Worm (Caenorhabditis elegans) whole organism, L1 larva: ENCODE measurements around the gene Y52E8A.6.
A peak's percentile ranks its signal among the peaks of the same experiment; 100 is the strongest.

Experiments used
- C16A3.4 ChIP-seq: fragments of 150-350 bp; optimal IDR thresholded peaks from 2 replicates; lab custom pipeline; 2014; ENCODE audit warnings: missing biosample characterization, missing genetic modification characterization
- C34B4.2 ChIP-seq: sonication (generic microtip); optimal IDR thresholded peaks from 2 replicates; lab custom pipeline; 2017; ENCODE audit warnings: mild to moderate bottlenecking, missing genetic modification characterization, missing compliant biosample characterization
- Y116A8C.19 ChIP-seq: sonication (generic microtip); optimal IDR thresholded peaks from 2 replicates; lab custom pipeline; 2016; ENCODE audit warnings: missing compliant biosample characterization, missing genetic modification characterization, borderline replicate concordance
- blmp-1 ChIP-seq: fragments of 150-350 bp; optimal IDR thresholded peaks from 2 replicates; lab custom pipeline; 2014; ENCODE audit warnings: missing biosample characterization, missing genetic modification characterization
- ceh-82 ChIP-seq, 3 experiments: fragments of 150-350 bp in 1 of 3; sonication (generic microtip) in 2 of 3; optimal IDR thresholded peaks; 2 replicates each; lab custom pipeline; 2014 to 2017; ENCODE audit warnings: missing biosample characterization in 3 of 3, missing genetic modification characterization in 3 of 3
- ces-1 ChIP-seq: fragments of 150-350 bp; optimal IDR thresholded peaks from 2 replicates; lab custom pipeline; 2014; ENCODE audit warnings: missing biosample characterization, missing genetic modification reagents, missing genetic modification characterization
- dpl-1 ChIP-seq, 3 experiments: fragments of 150-350 bp in 2 of 3; sonication (generic microtip) in 1 of 3; optimal IDR thresholded peaks; 2 replicates each; lab custom pipeline; 2014 to 2017; ENCODE audit warnings: missing biosample characterization in 3 of 3, missing genetic modification characterization in 3 of 3, missing genetic modification reagents in 3 of 3
- dsc-1 ChIP-seq: sonication (generic microtip); optimal IDR thresholded peaks from 2 replicates; lab custom pipeline; 2016; ENCODE audit warnings: mild to moderate bottlenecking, missing genetic modification characterization, missing compliant biosample characterization
- efl-1 ChIP-seq, 4 experiments: fragments of 150-350 bp; optimal IDR thresholded peaks in 3 of 4; peaks in 1 of 4; 1 replicate in 1 of 4; 2 replicates in 3 of 4; lab custom pipeline; 2014; ENCODE audit warnings: missing biosample characterization in 2 of 4, missing genetic modification characterization in 2 of 4, missing genetic modification reagents in 2 of 4
- efl-3 ChIP-seq: fragments of 200-800 bp; sonication (Bioruptor generic); optimal IDR thresholded peaks from 2 replicates; lab custom pipeline; 2018; ENCODE audit warnings: mild to moderate bottlenecking, missing genetic modification characterization, missing compliant biosample characterization
- egl-13 ChIP-seq: sonication (generic microtip); optimal IDR thresholded peaks from 2 replicates; lab custom pipeline; 2016; ENCODE audit warnings: missing genotype, missing genetic modification reagents, missing genetic modification characterization, missing compliant biosample characterization
- egl-27 ChIP-seq, 2 experiments: fragments of 150-350 bp in 1 of 2; sonication (generic microtip); optimal IDR thresholded peaks; 3 replicates each; lab custom pipeline; 2017 to 2018; ENCODE audit warnings: missing biosample characterization in 2 of 2, missing genetic modification characterization in 2 of 2, missing genetic modification reagents in 2 of 2
- elt-3 ChIP-seq, 6 experiments: fragments of 150-350 bp in 1 of 6; sonication (generic microtip); optimal IDR thresholded peaks; 2 replicates each; lab custom pipeline; 2017 to 2018; ENCODE audit warnings: missing biosample characterization in 6 of 6, missing genetic modification characterization in 6 of 6, inconsistent platforms in 1 of 6
- fkh-10 ChIP-seq: sonication (generic microtip); optimal IDR thresholded peaks from 2 replicates; lab custom pipeline; 2017; ENCODE audit warnings: missing biosample characterization, missing genetic modification reagents, missing genetic modification characterization
- fkh-8 ChIP-seq: sonication (generic microtip); optimal IDR thresholded peaks from 2 replicates; lab custom pipeline; 2016; ENCODE audit warnings: mild to moderate bottlenecking, missing genetic modification characterization, missing compliant biosample characterization
- fos-1 ChIP-seq: fragments of 150-350 bp; optimal IDR thresholded peaks from 2 replicates; lab custom pipeline; 2014; ENCODE audit warnings: missing biosample characterization, missing genetic modification characterization
- grh-1 ChIP-seq: fragments of 200-800 bp; sonication (Bioruptor generic); IDR thresholded peaks from 2 replicates; pipeline ENCODE4 v1.3.6; 2022; ENCODE audit warnings: missing genetic modification reagents, missing genetic modification characterization, missing compliant biosample characterization
- hlh-17 ChIP-seq: fragments of 200-800 bp; sonication (Bioruptor generic); optimal IDR thresholded peaks from 2 replicates; lab custom pipeline; 2018; ENCODE audit warnings: missing genetic modification characterization, mild to moderate bottlenecking, missing compliant biosample characterization, moderate library complexity, borderline replicate concordance
- hpl-2 ChIP-seq: fragments of 150-350 bp; optimal IDR thresholded peaks from 2 replicates; lab custom pipeline; 2014; ENCODE audit warnings: missing biosample characterization, missing genetic modification reagents, missing genetic modification characterization
- jun-1 ChIP-seq: fragments of 150-350 bp; optimal IDR thresholded peaks from 2 replicates; lab custom pipeline; 2014; ENCODE audit warnings: missing biosample characterization, missing genetic modification reagents, missing genetic modification characterization
- lsy-2 ChIP-seq, 2 experiments: fragments of 150-350 bp; optimal IDR thresholded peaks; 2 replicates each; lab custom pipeline; 2014; ENCODE audit warnings: missing biosample characterization in 2 of 2, missing genetic modification characterization in 2 of 2
- mab-9 ChIP-seq: fragments of 200-800 bp; sonication (Bioruptor generic); IDR thresholded peaks from 2 replicates; pipeline ENCODE4 v1.3.6; 2022; ENCODE audit warnings: missing genetic modification reagents, missing genetic modification characterization, missing compliant biosample characterization
- mep-1 ChIP-seq: fragments of 150-350 bp; optimal IDR thresholded peaks from 2 replicates; lab custom pipeline; 2014; ENCODE audit warnings: missing biosample characterization, missing genetic modification characterization
- nhr-11 ChIP-seq: fragments of 150-350 bp; optimal IDR thresholded peaks from 2 replicates; lab custom pipeline; 2014; ENCODE audit warnings: missing biosample characterization, missing genetic modification characterization
- nhr-20 ChIP-seq: sonication (generic microtip); optimal IDR thresholded peaks from 2 replicates; lab custom pipeline; 2016; ENCODE audit warnings: mild to moderate bottlenecking, missing genetic modification characterization, missing compliant biosample characterization
- nhr-28 ChIP-seq: fragments of 150-350 bp; optimal IDR thresholded peaks from 2 replicates; lab custom pipeline; 2014; ENCODE audit warnings: missing biosample characterization, missing genetic modification characterization
- nhr-71 ChIP-seq: sonication (generic microtip); optimal IDR thresholded peaks from 2 replicates; lab custom pipeline; 2016; ENCODE audit warnings: mild to moderate bottlenecking, missing genetic modification characterization, moderate library complexity, missing compliant biosample characterization
- nhr-77 ChIP-seq: fragments of 150-350 bp; optimal IDR thresholded peaks from 2 replicates; lab custom pipeline; 2014; ENCODE audit warnings: missing biosample characterization, missing genetic modification characterization
- nhr-90 ChIP-seq: sonication (generic microtip); optimal IDR thresholded peaks from 2 replicates; lab custom pipeline; 2016; ENCODE audit warnings: mild to moderate bottlenecking, missing genetic modification characterization, missing compliant biosample characterization; ENCODE audit not compliant: poor library complexity
- pag-3 ChIP-seq: sonication (generic microtip); optimal IDR thresholded peaks from 2 replicates; lab custom pipeline; 2017; ENCODE audit warnings: missing genetic modification characterization, mild to moderate bottlenecking, missing compliant biosample characterization, antibody characterized with exemption, borderline replicate concordance; ENCODE audit not compliant: insufficient read depth
- pax-3 ChIP-seq: fragments of 200-800 bp; sonication (Bioruptor generic); optimal IDR thresholded peaks from 2 replicates; lab custom pipeline; 2018; ENCODE audit warnings: mild to moderate bottlenecking, missing genetic modification characterization, moderate library complexity, missing compliant biosample characterization
- skn-1 ChIP-seq: fragments of 150-350 bp; optimal IDR thresholded peaks from 2 replicates; lab custom pipeline; 2014; ENCODE audit warnings: missing biosample characterization, missing genetic modification characterization
- snu-23 ChIP-seq: sonication (generic microtip); optimal IDR thresholded peaks from 2 replicates; lab custom pipeline; 2016; ENCODE audit warnings: missing genetic modification characterization, missing compliant biosample characterization
- tlp-1 ChIP-seq: fragments of 150-350 bp; optimal IDR thresholded peaks from 2 replicates; lab custom pipeline; 2014; ENCODE audit warnings: missing biosample characterization, missing genetic modification characterization
- unc-62 ChIP-seq: fragments of 150-350 bp; optimal IDR thresholded peaks from 2 replicates; lab custom pipeline; 2014; ENCODE audit warnings: missing biosample characterization, missing genetic modification reagents, missing genetic modification characterization
- unc-86 ChIP-seq: sonication (generic microtip); optimal IDR thresholded peaks from 2 replicates; lab custom pipeline; 2016; ENCODE audit warnings: missing genetic modification characterization, missing compliant biosample characterization
- xbp-1 ChIP-seq: sonication (generic microtip); optimal IDR thresholded peaks from 2 replicates; lab custom pipeline; 2016; ENCODE audit warnings: missing genetic modification characterization, missing compliant biosample characterization
- zag-1 ChIP-seq: fragments of 150-350 bp; optimal IDR thresholded peaks from 2 replicates; lab custom pipeline; 2014; ENCODE audit warnings: missing biosample characterization, missing genetic modification characterization
- ztf-11 ChIP-seq, 2 experiments: sonication (generic microtip); optimal IDR thresholded peaks; 2 replicates each; lab custom pipeline; 2016 to 2017; ENCODE audit warnings: missing genetic modification characterization in 2 of 2, missing biosample characterization in 1 of 2, missing compliant biosample characterization in 1 of 2

Y52E8A.6 gene

DNA sequence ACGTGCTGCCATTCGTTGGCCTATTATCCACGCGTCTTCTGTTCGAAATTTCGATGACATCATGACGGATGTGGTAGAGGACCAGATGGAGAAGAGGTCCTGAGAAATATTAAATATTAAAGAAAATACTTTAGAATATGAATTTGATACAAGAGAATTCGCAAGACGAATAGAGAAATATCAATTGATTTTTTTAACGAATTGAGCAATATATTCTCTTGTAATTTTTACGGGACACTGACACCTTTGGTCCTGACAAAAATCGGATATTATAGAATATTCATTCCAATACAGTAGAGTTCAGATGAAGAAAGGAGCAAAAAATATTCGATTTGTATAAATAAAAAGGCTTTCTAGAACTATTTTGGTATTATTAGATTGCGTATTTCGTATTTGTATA lies 31.7 kb downstream of the Y52E8A.6 start, which contains the start of gene C01F1.6:
Gene C01F1.6, minus strand, starts transcription at position 101 of the 400 bp plus-strand sequence.
- TF ChIP-seq efl-3 (GFP tag; lab: Kevin White, UChicago) (no peak), lsy-2 (tag; optimal IDR thresholded peaks at IDR 0.05; lab: Kevin White, UChicago) (no peak), dsc-1 (tag; lab: Kevin White, UChicago) (no peak), fkh-8 (no peak), mep-1 (no peak), mab-9 (GFP tag; lab: Robert Waterston, UW) (no peak), nhr-90 (tag; lab: Kevin White, UChicago) (no peak), Y116A8C.19 (tag; lab: Kevin White, UChicago) (no peak), nhr-77 (tag; lab: Kevin White, UChicago) (no peak), pax-3 (tag; lab: Kevin White, UChicago) (no peak), nhr-71 (no peak), unc-62 (GFP tag; lab: Kevin White, UChicago) (no peak), egl-13 (tag; lab: Kevin White, UChicago) (no peak), grh-1 (no peak), jun-1 (tag; lab: Kevin White, UChicago) (no peak), egl-27 (tag; optimal IDR thresholded peaks at IDR 0.05; lab: Kevin White, UChicago) (no peak)

DNA sequence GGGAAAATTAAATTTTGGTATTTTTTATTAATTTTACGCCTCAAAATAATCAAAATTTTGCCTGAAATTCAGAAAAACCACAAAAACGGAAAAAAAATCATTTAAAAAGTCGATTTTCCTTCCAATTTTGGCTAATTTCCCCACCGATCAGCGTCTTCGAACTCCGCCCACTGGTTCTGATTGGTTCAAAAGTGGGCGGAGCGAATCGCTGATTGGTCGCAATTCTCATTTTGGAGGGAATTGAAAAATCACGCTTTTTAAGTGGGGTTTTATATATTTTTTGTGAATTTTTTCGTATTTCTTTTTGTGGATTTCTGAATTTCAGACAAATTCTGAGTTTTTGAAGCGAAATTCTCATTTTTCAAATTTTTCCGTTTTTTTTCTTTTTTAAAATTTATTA lies 32.8 kb downstream of the Y52E8A.6 start:
- TF ChIP-seq efl-1 (optimal IDR thresholded peaks at IDR 0.05; lab: Kevin White, UChicago) (no peak), efl-1 (GFP tag; optimal IDR thresholded peaks at IDR 0.05 in 1 of 2; lab: Kevin White, UChicago) (peak in 1 of 2 experiments; percentile 4), xbp-1 (tag; lab: Kevin White, UChicago) (no peak)

DNA sequence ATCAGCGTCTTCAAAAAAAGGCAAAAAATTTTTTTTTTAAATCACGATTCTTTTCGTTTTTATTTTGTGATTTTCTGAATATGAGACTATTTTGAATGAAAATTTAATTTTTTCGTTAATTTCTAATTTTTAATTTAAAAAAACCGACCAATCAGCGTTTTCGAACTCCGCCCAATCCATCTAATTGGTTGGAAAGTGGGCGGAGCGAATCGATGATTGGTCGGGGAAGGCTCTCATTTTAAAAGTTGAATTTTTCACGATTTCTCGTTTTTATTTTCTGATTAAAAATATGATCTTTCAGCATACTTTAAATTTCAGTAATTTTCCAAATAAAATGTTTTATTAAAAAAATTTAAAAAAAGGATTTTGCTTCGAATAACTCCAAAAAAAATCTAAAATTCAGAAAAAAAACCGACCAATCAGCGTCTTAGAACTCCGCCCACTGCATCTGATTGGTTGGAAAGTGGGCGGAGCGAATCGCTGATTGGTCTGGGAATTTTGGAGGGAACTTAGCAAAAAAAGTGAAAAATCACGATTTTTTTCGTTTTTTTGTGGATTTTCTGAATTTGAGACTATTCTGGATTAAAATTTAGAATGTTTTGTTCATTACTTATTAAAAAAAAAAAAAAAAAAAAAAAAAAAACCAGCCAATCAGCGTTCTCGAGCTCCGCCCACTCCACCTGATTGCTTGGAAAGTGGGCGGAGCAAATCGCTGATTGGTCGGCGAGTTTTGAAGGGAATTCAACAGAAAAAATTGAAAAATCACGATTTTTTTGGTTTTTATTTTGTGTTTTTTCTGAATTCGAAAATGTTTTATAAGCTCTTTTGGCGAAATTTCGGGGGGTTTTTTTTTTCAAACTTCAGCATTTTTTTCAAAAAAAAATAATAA lies 35.2 kb downstream of the Y52E8A.6 start:
- no peak for TF ChIP-seq snu-23
- TF ChIP-seq ceh-82 (tag; optimal IDR thresholded peaks at IDR 0.05; lab: Kevin White, UChicago), result no peak
- TF ChIP-seq fos-1 (tag; lab: Kevin White, UChicago), result no peak

DNA sequence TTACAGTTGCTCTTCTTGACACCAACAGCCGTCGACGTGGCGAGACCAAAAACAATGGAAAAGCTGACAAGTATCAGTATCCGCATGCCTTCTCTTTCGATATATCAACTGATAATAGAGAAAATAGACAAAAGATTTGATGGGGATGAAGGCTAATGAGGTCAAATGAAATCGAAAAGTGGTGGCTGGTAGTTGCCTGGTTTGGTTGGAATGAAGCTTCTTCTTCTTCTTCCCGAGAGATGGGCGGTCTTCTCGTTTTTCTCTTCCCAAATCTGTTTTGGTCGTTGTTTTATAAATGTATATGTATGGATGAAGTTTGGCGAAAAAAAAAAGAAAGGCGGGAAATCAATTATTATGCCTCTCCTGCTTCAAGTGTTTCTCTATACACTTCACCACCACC lies 38.0 kb downstream of the Y52E8A.6 start, which contains the start of gene C01F1.5:
Gene C01F1.5, minus strand, starts transcription at position 103 of the 400 bp plus-strand sequence.
- no peak for TF ChIP-seq fkh-10 (GFP tag; lab: Kevin White, UChicago)
- TF ChIP-seq blmp-1 (tag; lab: Kevin White, UChicago), result peak; percentile 75
- TF ChIP-seq dpl-1 (GFP tag; optimal IDR thresholded peaks at IDR 0.05; lab: Kevin White, UChicago), result no peak
- no peak for TF ChIP-seq C16A3.4 (tag; lab: Kevin White, UChicago)
- TF ChIP-seq fos-1 (tag; lab: Kevin White, UChicago), result no peak
- no peak for TF ChIP-seq lsy-2 (tag; optimal IDR thresholded peaks at IDR 0.05; lab: Kevin White, UChicago)
- TF ChIP-seq egl-13 (tag; lab: Kevin White, UChicago), result no peak
- TF ChIP-seq, all 84 proteins: peak for 1

DNA sequence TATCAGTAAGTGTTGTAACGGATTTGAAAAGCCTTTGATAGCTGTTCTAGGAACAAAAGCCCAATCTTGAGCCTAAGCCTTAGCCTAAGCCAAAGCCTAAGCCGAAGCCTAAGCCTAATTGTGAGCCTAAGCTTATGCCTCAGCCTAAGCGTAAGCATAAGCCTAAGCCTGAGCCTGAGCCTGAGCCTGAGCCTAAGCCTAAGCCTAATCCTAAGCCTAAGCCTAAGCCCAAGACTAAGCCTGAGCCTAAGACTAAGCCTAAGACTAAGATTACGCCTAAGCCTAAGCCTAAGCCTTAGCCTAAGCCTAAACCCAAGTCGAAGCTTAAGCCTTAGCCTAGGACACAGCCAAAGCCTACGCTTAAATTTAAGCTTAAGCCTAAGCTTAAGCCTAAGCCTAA lies 42.1 kb downstream of the Y52E8A.6 start:
- TF ChIP-seq elt-3 (tag; optimal IDR thresholded peaks at IDR 0.05; lab: Kevin White, UChicago) (no peak), unc-62 (GFP tag; lab: Kevin White, UChicago) (no peak), Y116A8C.19 (tag; lab: Kevin White, UChicago) (no peak), nhr-28 (tag; lab: Kevin White, UChicago) (no peak), unc-86 (no peak), ces-1 (GFP tag; lab: Kevin White, UChicago) (no peak), zag-1 (tag; lab: Kevin White, UChicago) (no peak), ztf-11 (tag; optimal IDR thresholded peaks at IDR 0.05; lab: Kevin White, UChicago) (no peak), pag-3 (tag; lab: Kevin White, UChicago) (no peak), hlh-17 (GFP tag; lab: Kevin White, UChicago) (no peak), skn-1 (tag; lab: Kevin White, UChicago) (no peak), ceh-82 (tag; optimal IDR thresholded peaks at IDR 0.05; lab: Kevin White, UChicago) (no peak), C34B4.2 (tag; lab: Kevin White, UChicago) (no peak), tlp-1 (no peak), fkh-10 (GFP tag; lab: Kevin White, UChicago) (no peak), nhr-11 (tag; lab: Kevin White, UChicago) (no peak), hpl-2 (GFP tag; lab: Kevin White, UChicago) (no peak), nhr-20 (tag; lab: Kevin White, UChicago) (no peak)
